Worm (Caenorhabditis elegans): ENCODE measurements around the gene C49C8.2.

DNA sequence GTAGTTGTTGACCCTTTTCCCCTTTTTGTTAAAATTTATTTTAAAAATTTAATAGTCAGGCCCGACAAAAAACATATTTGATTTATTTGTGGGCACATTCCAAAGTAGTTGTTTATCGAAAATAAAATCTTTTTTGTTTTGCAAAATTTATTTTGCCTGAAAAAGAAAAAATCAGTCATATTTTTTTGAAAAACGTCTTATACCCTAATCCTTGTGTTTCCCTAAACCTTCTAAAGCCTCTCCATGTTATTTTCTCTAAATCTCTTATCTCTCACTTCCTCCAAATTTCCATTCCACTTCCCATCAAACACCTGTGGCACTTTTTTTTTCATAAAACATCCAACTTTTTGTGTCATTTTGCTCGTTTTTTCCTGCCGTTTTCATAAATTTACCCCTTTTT lies 42.7 kb upstream of the C49C8.2 start:
- TF ChIP-seq him-1 (tag; optimal IDR thresholded peaks at IDR 0.05) (no peak), W03F9.2 (tag; optimal IDR thresholded peaks at IDR 0.05) (no peak), dao-5 (tag; optimal IDR thresholded peaks at IDR 0.05) (no peak)
